Worm (Caenorhabditis elegans): ENCODE data around the gene ZK896.4.

The ZK896.4 gene

DNA sequence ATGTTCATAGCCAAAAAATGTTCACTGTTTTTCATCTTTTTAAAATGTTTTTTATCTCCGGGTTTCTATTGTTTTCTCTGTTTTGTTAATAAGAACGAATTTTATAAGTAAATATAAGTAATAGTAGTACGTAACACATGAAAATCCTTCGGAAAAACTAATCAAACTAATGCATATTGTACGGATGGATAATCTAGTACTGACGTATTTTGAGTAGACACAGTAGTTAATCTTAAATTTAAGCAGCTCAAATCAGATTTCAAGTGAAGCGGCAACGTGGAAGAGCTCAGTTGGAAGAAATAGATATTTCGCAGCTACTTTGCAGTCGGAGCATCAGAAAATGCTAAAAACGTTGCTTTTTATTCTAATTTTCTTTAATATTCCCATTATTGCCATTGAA is 23.3 kb downstream of the ZK896.4 start, which contains the start of gene gcy-18:
TSS of gene gcy-18 (plus strand) at position 301 of the 400 bp plus-strand sequence.
- TF ChIP-seq hmg-20 (GFP tag; IDR thresholded peaks at IDR 0.05) (no peak), pbrm-1 (GFP tag; IDR thresholded peaks at IDR 0.05) (no peak), madf-6 (GFP tag; IDR thresholded peaks at IDR 0.05) (no peak)

DNA sequence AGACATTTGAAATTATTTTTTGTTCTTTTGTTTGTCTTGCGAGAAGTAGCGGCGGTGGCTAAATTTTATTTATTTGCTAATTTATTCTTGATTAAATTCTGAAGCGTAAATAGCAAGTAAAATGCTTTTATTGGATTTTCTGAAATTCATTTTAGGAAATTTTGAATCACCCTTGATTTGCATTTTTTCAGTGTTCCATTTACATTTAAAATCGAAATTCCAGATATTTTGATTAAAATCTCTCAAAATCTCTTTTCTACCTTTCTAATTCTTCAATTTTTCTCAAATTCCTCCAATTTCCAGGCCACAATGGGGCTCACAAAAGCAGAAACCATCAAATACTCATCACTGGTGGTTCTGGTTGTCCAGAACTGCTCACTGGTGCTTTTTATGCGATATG is 27.8 kb downstream of the ZK896.4 start, which contains the start of gene nstp-5:
TSS of gene nstp-5 (plus strand) at position 301 of the 400 bp plus-strand sequence.
- TF ChIP-seq ztf-3 (GFP tag; optimal IDR thresholded peaks at IDR 0.05): no peak

ce11 chrIV:12854372-12855114 is 28.5 kb downstream of the ZK896.4 start:
- TF ChIP-seq dpl-1 (GFP tag; optimal IDR thresholded peaks at IDR 0.05): no peak
- peak; percentile 60 for TF ChIP-seq efl-1 (GFP tag; optimal IDR thresholded peaks at IDR 0.05)
- TF ChIP-seq lin-54 (GFP tag; optimal IDR thresholded peaks at IDR 0.05): peak; percentile 32
- peak; percentile 22 for TF ChIP-seq lsl-1 (GFP tag; optimal IDR thresholded peaks at IDR 0.05)
- TF ChIP-seq hmg-1.2 (GFP tag; IDR thresholded peaks at IDR 0.05): peak; percentile 57; the same call in 1 of the 2 replicates
- TF ChIP-seq snpc-4 (GFP tag; optimal IDR thresholded peaks at IDR 0.05): no peak
- TF ChIP-seq snpc-4 (tag; optimal IDR thresholded peaks at IDR 0.05): peak in 1 of 4 experiments; percentile 10
- TF ChIP-seq rec-8 (tag; optimal IDR thresholded peaks at IDR 0.05): no peak

ce11 chrIV:12849030-12849560 is 34.0 kb downstream of the ZK896.4 start, which contains the start of gene srf-3:
Gene srf-3 (plus strand): TSS chrIV:12849510.
- peak; percentile 59; the same call in 1 of the 2 replicates for TF ChIP-seq hmg-1.2 (GFP tag; IDR thresholded peaks at IDR 0.05)
- TF ChIP-seq chd-7 (tag; optimal IDR thresholded peaks at IDR 0.05): no peak

ce11 chrIV:12845596-12845995 is 37.5 kb downstream of the ZK896.4 start, which contains the start of gene txt-19:
Gene txt-19 (plus strand): TSS chrIV:12845899.
- TF ChIP-seq somi-1 (GFP tag; optimal IDR thresholded peaks at IDR 0.05) (no peak), cebp-1 (GFP tag; IDR thresholded peaks at IDR 0.05) (no peak), cebp-1 (tag; optimal IDR thresholded peaks at IDR 0.05) (peak; percentile 35), C17E4.6 (GFP tag; IDR thresholded peaks at IDR 0.05) (no peak), sdz-38 (tag; optimal IDR thresholded peaks at IDR 0.05) (no peak), madf-8 (GFP tag; conservative IDR thresholded peaks at IDR 0.05) (no peak), K12H6.12 (tag; optimal IDR thresholded peaks at IDR 0.05) (peak; percentile 1), ceh-27 (GFP tag; optimal IDR thresholded peaks at IDR 0.05) (peak; percentile 0)

- TF ChIP-seq hmg-1.2 (GFP tag; IDR thresholded peaks at IDR 0.05) (peak; percentile 28; the same call in 1 of the 2 replicates), atf-7 (tag; optimal IDR thresholded peaks at IDR 0.05) (no peak)
Measured at ce11 chrIV:12842895-12843294, 40.2 kb downstream of the ZK896.4 start.

DNA sequence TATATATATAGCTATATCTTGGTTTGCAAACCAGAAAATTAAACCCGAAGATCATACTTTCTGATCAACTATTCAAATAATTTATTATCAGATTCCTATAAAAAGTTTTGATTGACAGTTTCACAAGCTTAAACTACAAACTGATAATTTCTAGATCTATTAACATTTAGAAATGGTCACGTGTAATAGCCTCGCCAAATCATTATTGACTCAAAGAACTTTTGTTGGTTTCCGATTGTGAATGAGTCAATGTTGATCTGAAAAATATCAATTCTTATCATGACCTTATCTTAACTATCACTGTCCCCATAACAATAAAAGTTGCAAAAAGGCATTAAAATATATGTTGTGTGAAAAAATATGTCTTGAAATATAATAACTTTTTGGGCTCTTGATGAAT is 41.0 kb downstream of the ZK896.4 start:
- no peak for TF ChIP-seq egl-44 (GFP tag; IDR thresholded peaks at IDR 0.05)
- TF ChIP-seq tbp1 (GFP tag; optimal IDR thresholded peaks at IDR 0.05): peak; percentile 19
- peak; percentile 82 for TF ChIP-seq unc-62 (GFP tag; optimal IDR thresholded peaks at IDR 0.05)
- peak; percentile 54 for TF ChIP-seq atf-7 (tag; optimal IDR thresholded peaks at IDR 0.05)
- no peak for TF ChIP-seq nhr-27 (tag; optimal IDR thresholded peaks at IDR 0.05)
- no peak for TF ChIP-seq somi-1 (GFP tag; optimal IDR thresholded peaks at IDR 0.05)
- peak; percentile 93 for TF ChIP-seq nhr-80 (tag; optimal IDR thresholded peaks at IDR 0.05)
- peak; percentile 26 for TF ChIP-seq lin-40 (tag; optimal IDR thresholded peaks at IDR 0.05)
- peak; percentile 72 for TF ChIP-seq ztf-22 (GFP tag; optimal IDR thresholded peaks at IDR 0.05)
- no peak for TF ChIP-seq ama-1 (optimal IDR thresholded peaks at IDR 0.05)
- no peak for TF ChIP-seq ama-1 (GFP tag; optimal IDR thresholded peaks at IDR 0.05)
- no peak for TF ChIP-seq madf-3 (GFP tag; IDR thresholded peaks at IDR 0.05)
- peak; percentile 26 for TF ChIP-seq madf-10 (tag; optimal IDR thresholded peaks at IDR 0.05)
- TF ChIP-seq lsl-1 (GFP tag; optimal IDR thresholded peaks at IDR 0.05): no peak
- TF ChIP-seq ZK185.1 (tag; optimal IDR thresholded peaks at IDR 0.05; ENCODE audit: poor library complexity, severe bottlenecking): peak; percentile 23
- TF ChIP-seq F23B12.7 (tag; optimal IDR thresholded peaks at IDR 0.05; ENCODE audit: insufficient read depth): no peak
- TF ChIP-seq F33H1.4 (GFP tag; IDR thresholded peaks at IDR 0.05): no peak
- no peak for TF ChIP-seq cebp-1 (GFP tag; IDR thresholded peaks at IDR 0.05)
- peak; percentile 22 for TF ChIP-seq cebp-1 (tag; optimal IDR thresholded peaks at IDR 0.05)
